Worm (Caenorhabditis elegans) whole organism, mixed stage, embryonic: ENCODE measurements around the gene pod-1.

Experiments
- drap-1 ChIP-seq: fragments of 200-800 bp; sonication (Bioruptor generic); optimal IDR thresholded peaks from 3 replicates; lab custom pipeline; 2018; ENCODE audit warnings: mild to moderate bottlenecking, missing genetic modification characterization, missing compliant biosample characterization
- elt-3 ChIP-seq: fragments of 150-350 bp; optimal IDR thresholded peaks from 2 replicates; lab custom pipeline; 2014; ENCODE audit warnings: missing biosample characterization, missing genetic modification characterization
- mep-1 ChIP-seq: fragments of 150-350 bp; optimal IDR thresholded peaks from 2 replicates; lab custom pipeline; 2017; ENCODE audit warnings: missing biosample characterization, missing genetic modification reagents, missing genetic modification characterization, inconsistent platforms
- nhr-12 ChIP-seq: fragments of 150-350 bp; optimal IDR thresholded peaks from 2 replicates; lab custom pipeline; 2014; ENCODE audit warnings: missing biosample characterization, missing genetic modification characterization
- nhr-76 ChIP-seq: sonication (generic microtip); optimal IDR thresholded peaks from 2 replicates; lab custom pipeline; 2017; ENCODE audit warnings: missing biosample characterization, missing genetic modification characterization
- pha-4 ChIP-seq: fragments of 150-350 bp; optimal IDR thresholded peaks from 2 replicates; lab custom pipeline; 2018; ENCODE audit warnings: missing biosample characterization, missing genetic modification reagents, missing genetic modification characterization
- tbx-8 ChIP-seq: fragments of 200-800 bp; sonication (Bioruptor generic); optimal IDR thresholded peaks from 2 replicates; lab custom pipeline; 2018; ENCODE audit warnings: mild to moderate bottlenecking, missing genetic modification characterization, moderate library complexity, missing compliant biosample characterization
- unc-39 ChIP-seq: fragments of 150-350 bp; optimal IDR thresholded peaks from 2 replicates; lab custom pipeline; 2014; ENCODE audit warnings: missing biosample characterization, missing genetic modification characterization

DNA sequence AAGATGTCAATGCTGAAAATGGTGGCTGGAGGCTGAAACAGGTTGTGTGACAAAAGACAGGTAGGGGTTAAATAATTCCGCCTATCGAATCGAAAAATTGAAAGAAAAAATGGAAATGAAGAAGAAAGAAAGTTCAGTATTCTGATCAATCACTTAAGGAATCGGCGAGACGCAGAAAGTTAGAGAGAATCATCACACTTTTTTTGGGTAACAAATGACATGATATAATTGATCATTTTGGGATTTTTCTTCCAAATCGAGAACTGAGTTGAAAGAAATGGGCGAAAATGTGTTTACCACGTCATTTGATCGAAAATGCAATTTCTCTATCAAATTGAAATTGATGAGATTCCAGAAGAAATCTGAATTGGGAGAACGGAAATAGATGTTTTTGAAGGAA lies 32.1 kb upstream of the pod-1 start:
- TF ChIP-seq pha-4 (tag; lab: Kevin White, UChicago), result no peak
- TF ChIP-seq nhr-76 (tag; lab: Kevin White, UChicago), result no peak
- no peak for TF ChIP-seq elt-3
- TF ChIP-seq mep-1 (tag; lab: Kevin White, UChicago), result no peak
- no peak for TF ChIP-seq unc-39 (tag; lab: Kevin White, UChicago)
- no peak for TF ChIP-seq drap-1 (GFP tag; lab: Kevin White, UChicago)
- no peak for TF ChIP-seq tbx-8 (GFP tag; lab: Kevin White, UChicago)
- TF ChIP-seq nhr-12, result no peak
